Worm (Caenorhabditis elegans) whole organism, mixed stage, embryonic: ENCODE data around the gene W10G6.6.
"Not testable (repeated sequence)": the region's sequence is repeated elsewhere in the genome, so short reads cannot be mapped to it uniquely, and the experiment has no call there.

Experiments
- M03D4.4 ChIP-seq: sonication (generic microtip); optimal IDR thresholded peaks from 2 replicates; lab custom pipeline; 2017; ENCODE audit warnings: mild to moderate bottlenecking, missing genetic modification characterization, missing compliant biosample characterization
- blmp-1 ChIP-seq: fragments of 150-350 bp; optimal IDR thresholded peaks from 2 replicates; lab custom pipeline; 2014; ENCODE audit warnings: missing biosample characterization, missing genetic modification characterization
- ceh-39 ChIP-seq: fragments of 150-350 bp; optimal IDR thresholded peaks from 2 replicates; lab custom pipeline; 2014; ENCODE audit warnings: missing biosample characterization, missing genetic modification characterization
- ceh-43 ChIP-seq: fragments of 200-800 bp; sonication (Bioruptor generic); optimal IDR thresholded peaks from 2 replicates; lab custom pipeline; 2018; ENCODE audit warnings: mild to moderate bottlenecking, missing genetic modification characterization, moderate library complexity, missing compliant biosample characterization
- ceh-83 ChIP-seq: fragments of 200-800 bp; sonication (Bioruptor generic); optimal IDR thresholded peaks from 2 replicates; lab custom pipeline; 2018; ENCODE audit warnings: mild to moderate bottlenecking, missing genetic modification characterization, missing compliant biosample characterization
- ces-1 ChIP-seq: fragments of 150-350 bp; optimal IDR thresholded peaks from 2 replicates; lab custom pipeline; 2014; ENCODE audit warnings: missing biosample characterization, missing genetic modification reagents, missing genetic modification characterization
- cnd-1 ChIP-seq: fragments of 200-800 bp; sonication (Bioruptor generic); optimal IDR thresholded peaks from 2 replicates; lab custom pipeline; 2018; ENCODE audit warnings: mild to moderate bottlenecking, missing genetic modification characterization, missing compliant biosample characterization
- drap-1 ChIP-seq: fragments of 200-800 bp; sonication (Bioruptor generic); optimal IDR thresholded peaks from 3 replicates; lab custom pipeline; 2018; ENCODE audit warnings: mild to moderate bottlenecking, missing genetic modification characterization, missing compliant biosample characterization
- elt-1 ChIP-seq: sonication (generic microtip); optimal IDR thresholded peaks from 2 replicates; lab custom pipeline; 2017; ENCODE audit warnings: missing genetic modification characterization, mild to moderate bottlenecking, missing compliant biosample characterization, antibody characterized with exemption, moderate library complexity, borderline replicate concordance; ENCODE audit not compliant: insufficient read depth
- elt-3 ChIP-seq: fragments of 150-350 bp; optimal IDR thresholded peaks from 2 replicates; lab custom pipeline; 2014; ENCODE audit warnings: missing biosample characterization, missing genetic modification characterization
- flh-1 ChIP-seq: fragments of 200-800 bp; sonication (Bioruptor generic); optimal IDR thresholded peaks from 2 replicates; lab custom pipeline; 2018; ENCODE audit warnings: mild to moderate bottlenecking, missing genetic modification characterization, moderate library complexity, missing compliant biosample characterization
- ham-2 ChIP-seq: fragments of 200-800 bp; sonication (Bioruptor generic); optimal IDR thresholded peaks from 2 replicates; lab custom pipeline; 2018; ENCODE audit warnings: mild to moderate bottlenecking, missing genetic modification characterization, missing compliant biosample characterization
- hlh-1 ChIP-seq: fragments of 150-350 bp; optimal IDR thresholded peaks from 2 replicates; lab custom pipeline; 2014; ENCODE audit warnings: missing biosample characterization, missing genetic modification reagents, missing genetic modification characterization
- lin-13 ChIP-seq: fragments of 150-350 bp; optimal IDR thresholded peaks from 2 replicates; lab custom pipeline; 2014; ENCODE audit warnings: missing biosample characterization, missing genetic modification characterization
- lin-32 ChIP-seq: fragments of 200-800 bp; sonication (Bioruptor generic); optimal IDR thresholded peaks from 2 replicates; lab custom pipeline; 2018; ENCODE audit warnings: mild to moderate bottlenecking, missing genetic modification characterization, missing compliant biosample characterization
- lsy-2 ChIP-seq: fragments of 150-350 bp; optimal IDR thresholded peaks from 2 replicates; lab custom pipeline; 2014; ENCODE audit warnings: missing biosample characterization, missing genetic modification characterization
- mab-5 ChIP-seq: fragments of 150-350 bp; optimal IDR thresholded peaks from 2 replicates; lab custom pipeline; 2014; ENCODE audit warnings: missing biosample characterization, missing genetic modification characterization
- mep-1 ChIP-seq: fragments of 150-350 bp; optimal IDR thresholded peaks from 2 replicates; lab custom pipeline; 2017; ENCODE audit warnings: missing biosample characterization, missing genetic modification reagents, missing genetic modification characterization, inconsistent platforms
- mls-2 ChIP-seq: sonication (generic microtip); optimal IDR thresholded peaks from 2 replicates; lab custom pipeline; 2016; ENCODE audit warnings: mild to moderate bottlenecking, missing genetic modification characterization, moderate library complexity, missing compliant biosample characterization
- nhr-237 ChIP-seq: fragments of 150-350 bp; optimal IDR thresholded peaks from 2 replicates; lab custom pipeline; 2014; ENCODE audit warnings: missing biosample characterization, missing genetic modification characterization
- pha-4 ChIP-seq: fragments of 150-350 bp; optimal IDR thresholded peaks from 2 replicates; lab custom pipeline; 2018; ENCODE audit warnings: missing biosample characterization, missing genetic modification reagents, missing genetic modification characterization
- sem-2 ChIP-seq: fragments of 200-800 bp; sonication (Bioruptor generic); optimal IDR thresholded peaks from 2 replicates; lab custom pipeline; 2018; ENCODE audit warnings: mild to moderate bottlenecking, missing genetic modification characterization, missing compliant biosample characterization
- snpc-4 ChIP-seq: fragments of 150-350 bp; optimal IDR thresholded peaks from 2 replicates; lab custom pipeline; 2014; ENCODE audit warnings: missing biosample characterization, missing genetic modification characterization
- tbx-8 ChIP-seq: fragments of 200-800 bp; sonication (Bioruptor generic); optimal IDR thresholded peaks from 2 replicates; lab custom pipeline; 2018; ENCODE audit warnings: mild to moderate bottlenecking, missing genetic modification characterization, moderate library complexity, missing compliant biosample characterization
- unc-120 ChIP-seq: sonication (generic microtip); optimal IDR thresholded peaks from 2 replicates; lab custom pipeline; 2017; ENCODE audit warnings: missing genetic modification characterization, missing compliant biosample characterization; ENCODE audit not compliant: poor library complexity, severe bottlenecking
- unc-62 ChIP-seq: fragments of 150-350 bp; optimal IDR thresholded peaks from 2 replicates; lab custom pipeline; 2014; ENCODE audit warnings: missing biosample characterization, missing genetic modification reagents, missing genetic modification characterization
- zip-8 ChIP-seq: fragments of 150-350 bp; optimal IDR thresholded peaks from 2 replicates; lab custom pipeline; 2014; ENCODE audit warnings: missing biosample characterization, missing genetic modification characterization
- ztf-11 ChIP-seq: fragments of 150-350 bp; optimal IDR thresholded peaks from 2 replicates; lab custom pipeline; 2014; ENCODE audit warnings: missing biosample characterization, missing genetic modification characterization

The W10G6.6 gene

DNA sequence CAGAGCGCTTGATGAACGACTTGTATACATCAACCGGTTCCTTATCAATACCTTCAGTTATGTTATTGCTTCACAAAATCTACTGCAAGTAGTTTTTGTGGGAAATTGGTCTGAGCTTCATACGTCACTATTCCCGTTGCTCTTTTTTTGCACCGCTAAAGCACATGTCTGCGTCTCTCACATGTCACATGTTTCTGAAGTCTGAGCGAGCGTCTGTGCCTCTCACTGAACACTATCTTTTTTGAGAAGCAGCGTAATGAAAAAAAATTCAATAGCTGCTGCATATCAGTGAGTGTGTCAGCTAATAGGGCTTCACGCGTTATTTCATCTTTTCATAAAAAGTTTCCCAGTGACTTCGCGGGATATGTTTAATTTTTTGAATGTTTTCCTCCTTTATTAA, 32.3 kb downstream of the W10G6.6 start:
- no peak for TF ChIP-seq lsy-2 (tag; lab: Kevin White, UChicago)
- no peak for TF ChIP-seq mls-2 (tag; lab: Kevin White, UChicago)
- no peak for TF ChIP-seq unc-62
- TF ChIP-seq pha-4, result no peak
- TF ChIP-seq zip-8, result no peak
- no peak for TF ChIP-seq lin-32 (GFP tag; lab: Kevin White, UChicago)
- TF ChIP-seq blmp-1 (tag; lab: Kevin White, UChicago), result no peak
- TF ChIP-seq unc-120 (tag; lab: Kevin White, UChicago), result no peak
- no peak for TF ChIP-seq sem-2
- no peak for TF ChIP-seq flh-1 (GFP tag; lab: Kevin White, UChicago)
- TF ChIP-seq snpc-4, result no peak
- no peak for TF ChIP-seq ceh-43 (GFP tag; lab: Kevin White, UChicago)
- TF ChIP-seq ztf-11 (tag; lab: Kevin White, UChicago), result no peak
- TF ChIP-seq lin-13 (tag; lab: Kevin White, UChicago), result no peak
- no peak for TF ChIP-seq drap-1 (GFP tag; lab: Kevin White, UChicago)
- TF ChIP-seq ceh-39, result no peak
- TF ChIP-seq ceh-83, result no peak
- TF ChIP-seq elt-1, result no peak
- TF ChIP-seq cnd-1, result no peak
- TF ChIP-seq, all 35 proteins: peak for 0

ce11 chrX:16217749-16218148, 32.8 kb downstream of the W10G6.6 start:
- TF ChIP-seq nhr-237 (tag; lab: Kevin White, UChicago) (no peak), tbx-8 (GFP tag; lab: Kevin White, UChicago) (no peak), drap-1 (GFP tag; lab: Kevin White, UChicago) (no peak), ham-2 (GFP tag; lab: Kevin White, UChicago) (no peak), ztf-11 (tag; lab: Kevin White, UChicago) (no peak), mab-5 (tag; lab: Kevin White, UChicago) (no peak), cnd-1 (no peak), elt-1 (no peak), zip-8 (no peak), mep-1 (tag; lab: Kevin White, UChicago) (no peak), ceh-39 (no peak), elt-3 (tag; lab: Kevin White, UChicago) (no peak), hlh-1 (tag; lab: Kevin White, UChicago) (no peak), flh-1 (GFP tag; lab: Kevin White, UChicago) (no peak), snpc-4 (no peak)
- TF ChIP-seq, all 35 proteins: peak for 0

DNA sequence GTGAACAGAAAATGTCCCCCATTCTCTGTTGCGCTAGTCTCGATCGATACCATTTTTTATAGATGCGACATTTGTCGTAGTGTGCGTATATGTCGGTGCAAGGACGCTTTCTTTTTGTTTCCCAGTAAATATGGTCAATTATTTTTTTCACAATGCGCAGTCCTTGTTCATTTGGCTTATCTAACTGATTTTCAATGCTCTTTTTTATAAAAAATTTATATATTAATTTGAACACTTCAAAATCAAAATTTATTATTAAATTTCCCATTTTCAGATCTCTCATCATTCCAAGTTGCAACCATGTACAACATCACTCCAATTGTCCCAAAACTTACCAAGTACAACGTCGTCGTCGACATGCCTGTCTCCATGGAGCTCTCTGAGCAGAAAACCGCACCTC, 33.5 kb downstream of the W10G6.6 start, which contains the start of gene F23A7.1:
F23A7.1 (plus strand) TSS at position 301 of the 400 bp plus-strand sequence.
- TF ChIP-seq ham-2 (GFP tag; lab: Kevin White, UChicago) (no peak), ceh-39 (no peak), lsy-2 (tag; lab: Kevin White, UChicago) (no peak)

DNA sequence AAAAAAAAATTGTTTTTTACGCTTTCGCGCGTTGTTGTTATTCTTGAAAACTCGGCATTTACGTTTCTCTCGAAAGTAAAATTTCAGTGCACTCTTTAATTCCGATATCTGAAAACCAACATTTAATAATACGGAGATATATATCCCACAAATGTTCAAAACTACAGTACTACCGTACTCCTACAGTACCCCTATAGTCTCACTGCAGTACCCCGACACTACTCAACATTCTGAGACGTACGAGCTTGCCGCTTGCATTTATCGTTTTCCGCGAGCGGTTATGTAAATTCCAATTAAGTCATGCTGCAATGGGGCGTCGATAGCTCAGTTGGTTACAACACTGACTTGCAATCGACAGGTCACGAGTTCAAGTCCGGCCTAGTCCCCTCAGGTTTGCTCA, 37.5 kb downstream of the W10G6.6 start, which contains the start of gene F23A7.8:
F23A7.8 (plus strand) TSS at position 301 of the 400 bp plus-strand sequence.
- not testable (repeated sequence) for TF ChIP-seq mep-1 (tag; lab: Kevin White, UChicago); ceh-83; unc-120 (tag; lab: Kevin White, UChicago)
- TF ChIP-seq, all 35 proteins: peak for 0; not testable (repeated sequence) for 35

ce11 chrX:16212306-16212705, 38.3 kb downstream of the W10G6.6 start, which contains the start of gene F23A7.4:
Gene F23A7.4, plus strand, starts transcription at chrX:16212606.
- not testable (repeated sequence) for TF ChIP-seq pha-4; drap-1 (GFP tag; lab: Kevin White, UChicago); nhr-237 (tag; lab: Kevin White, UChicago)

DNA sequence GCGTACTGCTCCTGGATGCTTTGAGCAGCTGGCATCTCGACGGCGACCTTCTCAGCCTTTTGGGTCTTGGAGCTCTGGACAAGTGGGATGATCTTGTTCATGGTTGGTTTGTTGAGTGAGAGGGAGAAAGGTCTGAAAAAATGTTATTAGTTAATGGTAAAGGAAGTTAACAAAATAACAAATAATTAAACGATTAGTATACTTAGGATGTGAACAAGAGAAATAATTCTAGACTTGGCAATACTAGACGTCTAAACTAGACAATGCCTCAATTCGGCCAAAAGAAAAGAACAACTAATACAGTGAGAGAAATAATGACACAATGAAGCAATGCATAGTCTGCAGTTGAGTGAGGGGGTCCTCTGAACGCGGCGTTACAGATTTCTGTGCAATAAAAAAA, 40.1 kb downstream of the W10G6.6 start, which contains the start of gene R11.4:
R11.4 (minus strand) TSS at position 101 of the 400 bp plus-strand sequence.
- TF ChIP-seq drap-1 (GFP tag; lab: Kevin White, UChicago) (no peak), flh-1 (GFP tag; lab: Kevin White, UChicago) (no peak), M03D4.4 (tag; lab: Kevin White, UChicago) (no peak), ceh-39 (no peak), lsy-2 (tag; lab: Kevin White, UChicago) (no peak), hlh-1 (tag; lab: Kevin White, UChicago) (no peak), unc-120 (tag; lab: Kevin White, UChicago) (no peak), ces-1 (no peak)
- TF ChIP-seq, all 35 proteins: peak for 0
